Worm (Caenorhabditis elegans): Measurements from ENCODE around the gene nlp-71.

- TF ChIP-seq nhr-12 (tag; optimal IDR thresholded peaks at IDR 0.05), result no peak
- TF ChIP-seq elt-3 (tag; optimal IDR thresholded peaks at IDR 0.05), result no peak
- no peak for TF ChIP-seq ztf-11 (tag; optimal IDR thresholded peaks at IDR 0.05)
- no peak for TF ChIP-seq jun-1 (tag; optimal IDR thresholded peaks at IDR 0.05)
- no peak for TF ChIP-seq ces-1 (GFP tag; optimal IDR thresholded peaks at IDR 0.05)
- TF ChIP-seq ceh-82 (tag; optimal IDR thresholded peaks at IDR 0.05), result no peak
- TF ChIP-seq ama-1 (optimal IDR thresholded peaks at IDR 0.05), result no peak
- no peak for TF ChIP-seq C04F5.9 (tag; optimal IDR thresholded peaks at IDR 0.05)
- TF ChIP-seq pag-3 (tag; optimal IDR thresholded peaks at IDR 0.05; ENCODE audit: borderline replicate concordance, insufficient read depth), result no peak
Measured at ce11 chrIV:6393329-6393728, 20.1 kb downstream of the nlp-71 start.

Measured in whole organism, L1 larva.